Worm (Caenorhabditis elegans): ENCODE data around the gene cct-1.

DNA sequence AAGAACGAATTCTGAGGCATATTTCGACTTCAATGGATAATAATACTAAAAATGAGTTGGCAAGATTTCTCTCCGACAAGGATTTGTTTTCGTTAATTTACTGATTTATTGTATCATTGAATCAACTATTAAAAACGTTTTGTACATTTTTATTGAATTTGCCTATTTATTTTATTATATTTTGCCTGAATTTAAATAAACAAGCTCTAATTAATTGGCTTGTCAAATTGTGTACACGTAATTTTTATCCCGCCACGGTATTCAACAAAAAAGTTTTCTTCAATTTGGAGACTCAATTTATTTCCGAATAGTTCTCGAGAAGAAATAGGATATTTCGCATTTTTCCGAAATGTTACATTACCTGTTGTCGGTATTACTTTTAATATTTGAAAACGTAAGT lies 47.2 kb downstream of the cct-1 start, which contains the start of gene M110.7:
- no peak for TF ChIP-seq ets-4 (GFP tag; optimal IDR thresholded peaks at IDR 0.05)
- no peak for TF ChIP-seq C17E4.6 (GFP tag; IDR thresholded peaks at IDR 0.05)
- TF ChIP-seq ztf-28 (GFP tag; IDR thresholded peaks at IDR 0.05), result no peak
- TF ChIP-seq zfh-2 (GFP tag; conservative IDR thresholded peaks at IDR 0.05), result no peak
- no peak for TF ChIP-seq cebp-2 (GFP tag; IDR thresholded peaks at IDR 0.05)
- TF ChIP-seq fkh-3 (tag; optimal IDR thresholded peaks at IDR 0.05), result no peak
- TF ChIP-seq mel-28 (tag; optimal IDR thresholded peaks at IDR 0.05; ENCODE audit: borderline replicate concordance), result no peak
- TF ChIP-seq tbx-9 (tag; optimal IDR thresholded peaks at IDR 0.05; ENCODE audit: borderline replicate concordance), result no peak
- no peak for TF ChIP-seq snpc-4 (GFP tag; optimal IDR thresholded peaks at IDR 0.05)
- TF ChIP-seq snpc-4 (tag; optimal IDR thresholded peaks at IDR 0.05), result no peak
- no peak for TF ChIP-seq B0336.3 (GFP tag; IDR thresholded peaks at IDR 0.05)
- no peak for TF ChIP-seq B0019.2 (GFP tag; conservative IDR thresholded peaks at IDR 0.05)
- TF ChIP-seq ceh-91 (GFP tag; IDR thresholded peaks at IDR 0.05), result no peak
- no peak for TF ChIP-seq lsl-1 (GFP tag; optimal IDR thresholded peaks at IDR 0.05)

All from whole organism, young adult.